Fruit fly (Drosophila melanogaster) whole organism, wandering third instar larva: ENCODE measurements around the gene Drsl1.

ENCODE experiments used
- CG32264 ChIP-seq: fragments of 200-800 bp; sonication (Bioruptor generic); optimal IDR thresholded peaks from 2 replicates; lab custom pipeline; 2016; ENCODE audit warnings: missing biosample characterization, missing genetic modification characterization
- CG9705 ChIP-seq: fragments of 200-800 bp; sonication (Bioruptor generic); optimal IDR thresholded peaks from 2 replicates; lab custom pipeline; 2018; ENCODE audit warnings: missing biosample characterization, mild to moderate bottlenecking, missing genetic modification characterization
- Dif ChIP-seq: fragments of 200-275, 200-300 bp; sonication (Bioruptor generic); optimal IDR thresholded peaks from 2 replicates; lab custom pipeline; 2018; ENCODE audit warnings: missing biosample characterization, missing genetic modification characterization; ENCODE audit not compliant: partially characterized antibody
- HLH106 ChIP-seq: fragments of 200-800 bp; optimal IDR thresholded peaks from 3 replicates; lab custom pipeline; 2019; ENCODE audit warnings: missing biosample characterization, mild to moderate bottlenecking, missing genetic modification characterization, moderate library complexity
- Hnf4 ChIP-seq: fragments of 200-800 bp; sonication (Bioruptor generic); optimal IDR thresholded peaks from 2 replicates; lab custom pipeline; 2016; ENCODE audit warnings: missing biosample characterization, mild to moderate bottlenecking, missing genetic modification characterization
- Hr83 ChIP-seq: fragments of 200-300 bp; sonication (Bioruptor generic); optimal IDR thresholded peaks from 2 replicates; lab custom pipeline; 2016; ENCODE audit warnings: missing biosample characterization, mild to moderate bottlenecking, missing genetic modification characterization, moderate library complexity; ENCODE audit not compliant: poor library complexity, severe bottlenecking
- Jra ChIP-seq: sonication (Bioruptor generic); optimal IDR thresholded peaks from 2 replicates; lab custom pipeline; 2016; ENCODE audit warnings: missing biosample characterization, missing genetic modification characterization
- Mio ChIP-seq: sonication (Bioruptor generic); optimal IDR thresholded peaks from 2 replicates; lab custom pipeline; 2016; ENCODE audit warnings: missing biosample characterization, missing genetic modification characterization
- Myc ChIP-seq: fragments of >200 bp; optimal IDR thresholded peaks from 2 replicates; lab custom pipeline; 2017
- N ChIP-seq: fragments of >200 bp; optimal IDR thresholded peaks from 2 replicates; lab custom pipeline; 2018; ENCODE audit warnings: missing biosample characterization, missing external identifiers, missing genetic modification characterization
- OdsH ChIP-seq: fragments of 200-800 bp; sonication (Bioruptor generic); optimal IDR thresholded peaks from 2 replicates; lab custom pipeline; 2016; ENCODE audit warnings: missing biosample characterization, mild to moderate bottlenecking, missing genetic modification characterization
- Rel ChIP-seq, 2 experiments: fragments of 200-800 bp; sonication (Bioruptor generic) in 1 of 2; optimal IDR thresholded peaks; 2 replicates in 1 of 2; 3 replicates in 1 of 2; lab custom pipeline; 2016 to 2019; ENCODE audit warnings: mild to moderate bottlenecking in 2 of 2, missing biosample characterization in 2 of 2, missing genetic modification characterization in 2 of 2, moderate library complexity in 1 of 2
- Sp1 ChIP-seq: fragments of 200-800 bp; sonication (Bioruptor generic); optimal IDR thresholded peaks from 3 replicates; lab custom pipeline; 2019; ENCODE audit warnings: missing biosample characterization, mild to moderate bottlenecking, missing genetic modification characterization, moderate library complexity
- Vsx2 ChIP-seq: fragments of 200-300, 225-300 bp; sonication (Bioruptor generic); optimal IDR thresholded peaks from 2 replicates; lab custom pipeline; 2018; ENCODE audit warnings: missing biosample characterization, missing genetic modification characterization; ENCODE audit not compliant: partially characterized antibody
- br ChIP-seq: fragments of 200-800 bp; sonication (Bioruptor generic); optimal IDR thresholded peaks from 2 replicates; lab custom pipeline; 2016; ENCODE audit warnings: missing biosample characterization, missing genetic modification characterization
- brk ChIP-seq: fragments of 200-800 bp; sonication (Bioruptor generic); optimal IDR thresholded peaks from 2 replicates; lab custom pipeline; 2016; ENCODE audit warnings: missing biosample characterization, mild to moderate bottlenecking, missing genetic modification characterization
- dl ChIP-seq, 2 experiments: fragments of 175-275, 200-275 bp in 1 of 2; fragments of 200-275 bp in 1 of 2; sonication (Bioruptor generic); optimal IDR thresholded peaks; lab custom pipeline; 2018; ENCODE audit warnings: mild to moderate bottlenecking in 2 of 2, missing biosample characterization in 2 of 2, missing genetic modification characterization in 2 of 2, moderate library complexity in 2 of 2; ENCODE audit not compliant: partially characterized antibody in 2 of 2, insufficient read depth in 1 of 2
- dmrt93B ChIP-seq: fragments of 200-800 bp; sonication (Bioruptor generic); optimal IDR thresholded peaks from 2 replicates; lab custom pipeline; 2018; ENCODE audit warnings: missing biosample characterization, mild to moderate bottlenecking, missing genetic modification characterization
- dsf ChIP-seq: sonication (Bioruptor generic); optimal IDR thresholded peaks from 2 replicates; lab custom pipeline; 2016; ENCODE audit warnings: missing biosample characterization, missing genetic modification characterization, borderline replicate concordance
- ey ChIP-seq: fragments of 200-800 bp; sonication (Bioruptor generic); optimal IDR thresholded peaks from 2 replicates; lab custom pipeline; 2016; ENCODE audit warnings: missing biosample characterization, missing genetic modification characterization
- foxo ChIP-seq, 2 experiments: fragments of 200-800 bp; sonication (Bioruptor generic); optimal IDR thresholded peaks; 2 replicates in 1 of 2; 3 replicates in 1 of 2; lab custom pipeline; 2016 to 2017; ENCODE audit warnings: missing biosample characterization in 2 of 2, missing genetic modification characterization in 2 of 2
- fru ChIP-seq: fragments of 200-800 bp; sonication (Bioruptor generic); optimal IDR thresholded peaks from 3 replicates; lab custom pipeline; 2016; ENCODE audit warnings: missing biosample characterization, mild to moderate bottlenecking, missing genetic modification characterization
- h ChIP-seq: fragments of 200-800 bp; sonication (Bioruptor generic); optimal IDR thresholded peaks from 3 replicates; lab custom pipeline; 2016; ENCODE audit warnings: missing biosample characterization, mild to moderate bottlenecking, missing genetic modification characterization
- jim ChIP-seq: fragments of 175-275, 200-325 bp; sonication (Bioruptor generic); optimal IDR thresholded peaks from 2 replicates; lab custom pipeline; 2016; ENCODE audit warnings: missing biosample characterization, mild to moderate bottlenecking, missing genetic modification characterization
- pan ChIP-seq: fragments of >200 bp; optimal IDR thresholded peaks from 2 replicates; lab custom pipeline; 2017
- psq ChIP-seq: fragments of 200-800 bp; sonication (Bioruptor generic); optimal IDR thresholded peaks from 3 replicates; lab custom pipeline; 2017; ENCODE audit warnings: missing biosample characterization, mild to moderate bottlenecking, missing genetic modification characterization, moderate library complexity
- rgr ChIP-seq: fragments of 200-800 bp; sonication (Bioruptor generic); optimal IDR thresholded peaks from 3 replicates; lab custom pipeline; 2016; ENCODE audit warnings: missing biosample characterization, mild to moderate bottlenecking, missing genetic modification characterization
- sage ChIP-seq: fragments of 200-800 bp; sonication (Bioruptor generic); optimal IDR thresholded peaks from 2 replicates; lab custom pipeline; 2016; ENCODE audit warnings: missing biosample characterization, mild to moderate bottlenecking, missing genetic modification characterization
- sv ChIP-seq: fragments of 200-800 bp; sonication (Bioruptor generic); optimal IDR thresholded peaks from 3 replicates; lab custom pipeline; 2016; ENCODE audit warnings: missing biosample characterization, missing genetic modification characterization
- tai ChIP-seq: sonication (Bioruptor generic); optimal IDR thresholded peaks from 2 replicates; lab custom pipeline; 2016; ENCODE audit warnings: missing biosample characterization, missing genetic modification characterization
- usp ChIP-seq: fragments of >200 bp; optimal IDR thresholded peaks from 2 replicates; lab custom pipeline; 2017; ENCODE audit warnings: missing biosample characterization, missing genetic modification characterization
- woc ChIP-seq: sonication (Bioruptor generic); optimal IDR thresholded peaks from 2 replicates; lab custom pipeline; 2016; ENCODE audit warnings: missing biosample characterization, mild to moderate bottlenecking, missing genetic modification characterization

Drsl1 gene

DNA sequence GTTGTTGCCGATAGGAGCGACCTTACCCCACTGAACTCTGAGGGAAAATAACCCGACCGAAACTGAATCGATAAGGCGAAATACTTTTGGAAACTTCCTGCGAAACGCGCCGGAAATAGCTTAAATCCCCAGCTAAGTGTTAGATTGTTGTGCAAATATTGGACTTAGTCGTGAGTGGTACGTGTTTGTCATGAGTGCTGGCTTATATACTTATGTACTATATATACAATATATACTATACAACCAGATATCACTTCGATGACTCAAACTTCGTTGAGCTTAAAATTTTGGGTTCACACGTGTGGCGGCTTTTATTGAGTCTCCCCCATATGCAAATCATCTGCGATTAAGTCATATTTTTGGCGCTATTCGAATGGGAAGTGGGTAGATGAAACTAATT lies 10.7 kb upstream of the Drsl1 start:
- TF ChIP-seq sage (GFP tag; lab: Kevin White, UChicago), result no peak
- TF ChIP-seq dmrt93B (GFP tag; lab: Kevin White, UChicago), result no peak
- TF ChIP-seq fru, result no peak
- no peak for TF ChIP-seq OdsH (GFP tag; lab: Kevin White, UChicago)
- TF ChIP-seq CG32264 (GFP tag; lab: Kevin White, UChicago), result no peak
- TF ChIP-seq Sp1 (GFP tag; lab: Kevin White, UChicago), result no peak
- TF ChIP-seq sv (GFP tag; lab: Kevin White, UChicago), result no peak
- TF ChIP-seq ey (GFP tag; lab: Kevin White, UChicago), result no peak
- TF ChIP-seq, all 38 proteins: peak for 0

DNA sequence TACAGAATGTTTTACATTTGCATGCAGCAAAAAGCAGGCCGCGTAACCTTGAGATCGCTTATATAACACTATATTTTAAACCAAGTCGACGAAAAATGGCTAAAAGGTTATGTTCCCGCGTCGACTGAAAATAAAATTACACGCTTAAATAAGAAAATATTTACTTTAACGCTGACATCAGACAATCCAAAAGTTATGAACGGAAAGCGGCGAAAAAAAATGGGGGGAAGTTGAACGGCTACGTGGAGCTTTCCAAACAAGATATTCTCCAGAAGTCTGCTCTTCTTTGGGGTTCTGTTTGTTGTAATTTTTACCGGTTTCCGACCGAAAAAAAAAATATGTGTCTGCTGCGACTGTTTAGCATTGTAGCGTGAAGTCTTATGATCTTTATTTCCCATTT lies 8.9 kb upstream of the Drsl1 start:
- no peak for TF ChIP-seq N (GFP tag; lab: Kevin White, UChicago)
- TF ChIP-seq brk (GFP tag; lab: Kevin White, UChicago), result peak; percentile 15
- peak in 1 of 2 experiments; percentile 1 for TF ChIP-seq foxo (GFP tag; optimal IDR thresholded peaks at IDR 0.05; lab: Kevin White, UChicago)
- peak; percentile 5 for TF ChIP-seq fru
- TF ChIP-seq dsf (GFP tag; lab: Kevin White, UChicago), result no peak

DNA sequence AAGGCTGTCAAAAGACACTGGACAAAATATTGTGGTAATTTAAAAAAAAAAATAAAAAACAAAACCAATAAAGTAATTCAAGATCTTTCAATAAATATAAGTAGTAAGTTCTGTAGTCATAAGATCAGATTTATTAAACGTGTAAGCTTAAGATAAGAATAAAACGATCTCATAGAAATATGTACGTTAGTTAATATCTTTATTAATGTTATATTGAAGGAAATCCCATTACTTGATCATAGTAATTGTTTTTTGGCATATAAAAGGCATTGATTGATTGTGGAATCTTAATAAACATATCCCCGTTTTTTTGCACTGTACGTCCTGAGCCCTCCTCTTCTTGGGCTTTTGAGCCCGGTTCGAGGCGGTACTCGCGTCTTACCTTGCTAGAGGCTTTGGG lies 7.7 kb upstream of the Drsl1 start:
- TF ChIP-seq Dif (GFP tag; lab: Kevin White, UChicago) (no peak), ey (GFP tag; lab: Kevin White, UChicago) (peak; percentile 79), CG32264 (GFP tag; lab: Kevin White, UChicago) (peak; percentile 23), usp (no peak), Hr83 (no peak), jim (GFP tag; lab: Kevin White, UChicago) (no peak), woc (GFP tag; lab: Kevin White, UChicago) (peak; percentile 60), psq (GFP tag; lab: Kevin White, UChicago) (peak; percentile 85), Myc (lab: Kevin White, UChicago) (no peak), brk (GFP tag; lab: Kevin White, UChicago) (peak; percentile 76), OdsH (GFP tag; lab: Kevin White, UChicago) (peak; percentile 85), br (GFP tag; lab: Kevin White, UChicago) (peak; percentile 72), Hnf4 (GFP tag; lab: Kevin White, UChicago) (peak; percentile 78), CG9705 (GFP tag; lab: Kevin White, UChicago) (peak; percentile 60), fru (peak; percentile 88), dl (GFP tag; optimal IDR thresholded peaks at IDR 0.05; lab: Kevin White, UChicago; ENCODE audit: insufficient read depth in 1 of 2, partially characterized antibody in 2 of 2) (no peak), tai (GFP tag; lab: Kevin White, UChicago) (peak; percentile 52), HLH106 (tag; lab: Kevin White, UChicago) (peak; percentile 78), pan (lab: Kevin White, UChicago) (no peak), sv (GFP tag; lab: Kevin White, UChicago) (peak; percentile 16), Sp1 (GFP tag; lab: Kevin White, UChicago) (peak; percentile 90), Rel (GFP tag; optimal IDR thresholded peaks at IDR 0.05; lab: Kevin White, UChicago) (no peak), Rel (tag; optimal IDR thresholded peaks at IDR 0.05; lab: Kevin White, UChicago) (peak; percentile 6), sage (GFP tag; lab: Kevin White, UChicago) (peak; percentile 11), foxo (GFP tag; optimal IDR thresholded peaks at IDR 0.05; lab: Kevin White, UChicago) (peak in 1 of 2 experiments; percentile 85), Vsx2 (GFP tag; lab: Kevin White, UChicago) (no peak), dmrt93B (GFP tag; lab: Kevin White, UChicago) (peak; percentile 59), dsf (GFP tag; lab: Kevin White, UChicago) (peak; percentile 19), rgr (GFP tag; lab: Kevin White, UChicago) (peak; percentile 77), Jra (GFP tag; lab: Kevin White, UChicago) (peak; percentile 38), h (GFP tag; lab: Kevin White, UChicago) (peak; percentile 85)

DNA sequence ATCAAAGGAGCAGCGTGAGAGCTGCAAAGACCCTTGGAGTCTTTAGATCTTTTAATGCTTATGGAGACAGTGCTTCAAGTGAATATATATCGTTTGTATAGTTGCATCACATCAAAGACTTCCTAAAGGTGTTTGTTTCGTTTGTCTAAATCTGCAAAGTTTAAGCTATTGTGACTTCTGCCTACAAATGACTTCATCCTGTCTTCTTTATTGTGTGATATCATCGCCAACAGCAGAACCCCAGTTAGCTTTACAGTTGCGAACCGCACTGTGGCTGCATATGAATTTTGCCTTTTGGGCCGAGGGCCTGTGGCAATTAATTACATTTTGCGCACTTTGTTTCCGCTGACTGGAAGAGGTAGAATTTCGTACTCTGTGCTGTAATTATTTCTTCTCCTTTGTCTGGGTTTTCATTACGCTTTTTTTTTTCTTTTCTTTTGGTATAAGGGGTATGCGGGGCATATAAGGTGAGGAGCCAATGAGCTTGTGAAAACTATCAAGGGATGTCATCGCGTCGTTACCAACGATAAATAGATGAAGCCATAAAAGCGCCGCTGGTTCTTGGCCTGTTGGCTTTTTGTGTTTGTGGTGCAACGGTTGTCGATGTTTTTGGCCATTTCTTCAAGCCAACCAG lies 6.8 kb upstream of the Drsl1 start:
- TF ChIP-seq pan (lab: Kevin White, UChicago) (no peak), ey (GFP tag; lab: Kevin White, UChicago) (peak; percentile 78), usp (no peak), CG9705 (GFP tag; lab: Kevin White, UChicago) (peak; percentile 41), HLH106 (tag; lab: Kevin White, UChicago) (peak; percentile 58), Jra (GFP tag; lab: Kevin White, UChicago) (no peak), dsf (GFP tag; lab: Kevin White, UChicago) (no peak), woc (GFP tag; lab: Kevin White, UChicago) (peak; percentile 74), rgr (GFP tag; lab: Kevin White, UChicago) (peak; percentile 76), Rel (GFP tag; optimal IDR thresholded peaks at IDR 0.05; lab: Kevin White, UChicago) (no peak), Rel (tag; optimal IDR thresholded peaks at IDR 0.05; lab: Kevin White, UChicago) (peak; percentile 13), sage (GFP tag; lab: Kevin White, UChicago) (peak; percentile 49), foxo (GFP tag; optimal IDR thresholded peaks at IDR 0.05; lab: Kevin White, UChicago) (peak in 1 of 2 experiments; percentile 77), h (GFP tag; lab: Kevin White, UChicago) (peak; percentile 69), Mio (peak; percentile 15), OdsH (GFP tag; lab: Kevin White, UChicago) (peak; percentile 63), Sp1 (GFP tag; lab: Kevin White, UChicago) (peak; percentile 77), br (GFP tag; lab: Kevin White, UChicago) (peak; percentile 73), psq (GFP tag; lab: Kevin White, UChicago) (peak; percentile 64), tai (GFP tag; lab: Kevin White, UChicago) (peak; percentile 10), dmrt93B (GFP tag; lab: Kevin White, UChicago) (peak; percentile 39), Myc (lab: Kevin White, UChicago) (no peak), brk (GFP tag; lab: Kevin White, UChicago) (peak; percentile 3), Hnf4 (GFP tag; lab: Kevin White, UChicago) (peak; percentile 75), fru (peak; percentile 76)
